Worm (Caenorhabditis elegans) whole organism, L4 larva: ENCODE data around the gene srd-66.

ENCODE experiments used
- dmd-8 ChIP-seq: fragments of 200-800 bp; sonication (Bioruptor generic); IDR thresholded peaks from 2 replicates; pipeline ENCODE4 v1.3.6; 2022; ENCODE audit warnings: missing genetic modification characterization, missing compliant biosample characterization
- lin-1 ChIP-seq: fragments of 200-800 bp; sonication (Bioruptor generic); IDR thresholded peaks from 2 replicates; pipeline ENCODE4 v1.3.6; 2022; ENCODE audit warnings: missing genetic modification reagents, missing genetic modification characterization, missing compliant biosample characterization
- lsy-2 ChIP-seq, 2 experiments: fragments of 150-350 bp in 1 of 2; sonication (generic microtip) in 1 of 2; optimal IDR thresholded peaks; 2 replicates each; lab custom pipeline; 2014 to 2017; ENCODE audit warnings: missing biosample characterization in 2 of 2, missing genetic modification characterization in 2 of 2
- mdl-1 ChIP-seq, 2 experiments: fragments of 150-350 bp in 1 of 2; sonication (generic microtip) in 1 of 2; optimal IDR thresholded peaks; 2 replicates each; lab custom pipeline; 2014 to 2017; ENCODE audit warnings: missing biosample characterization in 2 of 2, missing genetic modification characterization in 2 of 2
- unc-62 ChIP-seq, 3 experiments: fragments of 150-350 bp in 1 of 3; sonication (generic microtip); optimal IDR thresholded peaks in 2 of 3; peaks in 1 of 3; 1 replicate in 1 of 3; 2 replicates in 2 of 3; lab custom pipeline; 2014 to 2017; ENCODE audit warnings: missing biosample characterization in 3 of 3, missing genetic modification characterization in 3 of 3, missing genetic modification reagents in 3 of 3, missing genotype in 1 of 3

DNA sequence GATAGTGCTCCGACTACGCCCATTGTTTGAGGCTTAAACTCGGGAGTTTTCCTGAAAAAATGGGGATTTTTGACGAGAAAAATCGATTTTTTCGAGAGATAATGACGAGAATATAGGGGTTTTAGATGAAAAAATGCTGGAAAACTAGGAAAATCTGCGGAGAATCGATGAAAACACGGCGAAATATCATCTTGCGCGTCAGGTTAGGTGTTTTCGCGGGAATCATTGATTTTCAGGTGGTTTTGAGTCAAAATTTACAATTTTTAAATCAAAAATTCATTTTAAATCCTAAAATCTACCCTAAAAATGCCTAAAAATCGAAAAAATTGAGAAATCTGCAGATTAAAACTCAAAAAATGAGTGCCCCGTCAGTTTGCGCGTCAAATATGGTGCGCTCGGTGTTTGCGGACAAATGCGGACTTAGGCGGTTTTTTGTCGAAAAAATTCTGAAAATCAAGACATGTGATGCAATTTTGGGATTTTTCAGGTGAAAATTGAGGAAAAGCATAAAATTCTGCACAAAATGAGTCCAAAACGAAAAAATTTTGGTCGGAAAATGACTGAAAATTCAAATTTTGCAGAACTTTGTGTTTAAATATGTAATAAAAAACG lies 20.4 kb downstream of the srd-66 start, which contains the start of gene mboa-6:
- TF ChIP-seq unc-62 (GFP tag; optimal IDR thresholded peaks at IDR 0.05 in 1 of 2; lab: Kevin White, UChicago) = no peak
- no peak for TF ChIP-seq unc-62 (tag; optimal IDR thresholded peaks at IDR 0.05; lab: Kevin White, UChicago)
- TF ChIP-seq mdl-1 (tag; optimal IDR thresholded peaks at IDR 0.05; lab: Kevin White, UChicago) = no peak
- no peak for TF ChIP-seq lin-1 (GFP tag; lab: Robert Waterston, UW)
- TF ChIP-seq lsy-2 (tag; optimal IDR thresholded peaks at IDR 0.05; lab: Kevin White, UChicago) = no peak
- TF ChIP-seq dmd-8 (GFP tag; lab: Robert Waterston, UW) = no peak
